Fruit fly (Drosophila melanogaster) whole organism, wandering third instar larva: ENCODE measurements around the gene CG3528.

Source experiments
- CG9705 ChIP-seq: fragments of 200-800 bp; sonication (Bioruptor generic); optimal IDR thresholded peaks from 2 replicates; lab custom pipeline; 2018; ENCODE audit warnings: missing biosample characterization, mild to moderate bottlenecking, missing genetic modification characterization
- Jra ChIP-seq: sonication (Bioruptor generic); optimal IDR thresholded peaks from 2 replicates; lab custom pipeline; 2016; ENCODE audit warnings: missing biosample characterization, missing genetic modification characterization

- TF ChIP-seq Jra (GFP tag; lab: Kevin White, UChicago) (no peak), CG9705 (GFP tag; lab: Kevin White, UChicago) (no peak)
Observed at dm6 chr2L:2517937-2518336, at the start of gene CG3528.
